Worm (Caenorhabditis elegans) whole organism, young adult: ENCODE data around the gene Y58A7A.2.

ENCODE experiments used
- B0019.2 ChIP-seq: fragments of 200-800 bp; sonication (Bioruptor generic); conservative IDR thresholded peaks from 2 replicates; pipeline ENCODE4 v1.3.6; 2022; ENCODE audit warnings: missing genetic modification reagents, missing genetic modification characterization, missing compliant biosample characterization
- B0336.3 ChIP-seq: fragments of 200-800 bp; sonication (Bioruptor generic); IDR thresholded peaks from 2 replicates; pipeline ENCODE4 v1.3.6; 2022; ENCODE audit warnings: missing genetic modification characterization, missing compliant biosample characterization
- F33H1.4 ChIP-seq: fragments of 200-800 bp; sonication (Bioruptor generic); IDR thresholded peaks from 2 replicates; pipeline ENCODE4 v1.3.6; 2022; ENCODE audit warnings: missing genetic modification reagents, missing genetic modification characterization, missing compliant biosample characterization
- F37B4.10 ChIP-seq: fragments of 200-800 bp; sonication (Bioruptor generic); IDR thresholded peaks from 2 replicates; pipeline ENCODE4 v1.3.6; 2022; ENCODE audit warnings: missing genetic modification characterization, missing compliant biosample characterization
- K11D2.4 ChIP-seq: fragments of 200-800 bp; sonication (Bioruptor generic); IDR thresholded peaks from 2 replicates; pipeline ENCODE4 v1.3.6; 2022; ENCODE audit warnings: missing genetic modification reagents, missing genetic modification characterization, missing compliant biosample characterization
- T26A5.8 ChIP-seq: sonication (generic microtip); optimal IDR thresholded peaks from 2 replicates; lab custom pipeline; 2016; ENCODE audit warnings: missing genetic modification characterization, missing compliant biosample characterization
- Y53G8AR.9 ChIP-seq: fragments of 200-800 bp; sonication (Bioruptor generic); conservative IDR thresholded peaks from 2 replicates; pipeline ENCODE4 v1.3.6; 2022; ENCODE audit warnings: missing genetic modification reagents, missing genetic modification characterization, missing compliant biosample characterization
- Y67H2A.10 ChIP-seq: fragments of 200-800 bp; sonication (Bioruptor generic); conservative IDR thresholded peaks from 2 replicates; pipeline ENCODE4 v1.3.6; 2022; ENCODE audit warnings: missing genetic modification reagents, missing genetic modification characterization, missing compliant biosample characterization
- aptf-2 ChIP-seq: fragments of 200-800 bp; sonication (Bioruptor generic); conservative IDR thresholded peaks from 2 replicates; pipeline ENCODE4 v1.3.6; 2022; ENCODE audit warnings: missing genetic modification reagents, missing genetic modification characterization, missing compliant biosample characterization
- attf-3 ChIP-seq: fragments of 200-800 bp; sonication (Bioruptor generic); conservative IDR thresholded peaks from 2 replicates; pipeline ENCODE4 v1.3.6; 2022; ENCODE audit warnings: missing genetic modification reagents, missing genetic modification characterization, missing compliant biosample characterization
- ccch-3 ChIP-seq: fragments of 200-800 bp; sonication (Bioruptor generic); optimal IDR thresholded peaks from 2 replicates; lab custom pipeline; 2018; ENCODE audit warnings: mild to moderate bottlenecking, missing genetic modification characterization, missing compliant biosample characterization
- cebp-2 ChIP-seq: fragments of 200-800 bp; sonication (Bioruptor generic); IDR thresholded peaks from 2 replicates; pipeline ENCODE4 v1.3.6; 2022; ENCODE audit warnings: missing genetic modification characterization, missing compliant biosample characterization
- ceh-58 ChIP-seq: fragments of 200-800 bp; sonication (Bioruptor generic); IDR thresholded peaks from 2 replicates; pipeline ENCODE4 v1.3.6; 2022; ENCODE audit warnings: missing genetic modification characterization, missing compliant biosample characterization
- die-1 ChIP-seq: sonication (generic microtip); optimal IDR thresholded peaks from 2 replicates; lab custom pipeline; 2016; ENCODE audit warnings: missing genotype, mild to moderate bottlenecking, missing genetic modification characterization, missing compliant biosample characterization
- dpl-1 ChIP-seq: fragments of 150-350 bp; optimal IDR thresholded peaks from 2 replicates; lab custom pipeline; 2014; ENCODE audit warnings: missing biosample characterization, missing genetic modification reagents, missing genetic modification characterization
- egl-18 ChIP-seq: fragments of 200-800 bp; sonication (Bioruptor generic); IDR thresholded peaks from 2 replicates; pipeline ENCODE4 v1.3.6; 2022; ENCODE audit warnings: missing genetic modification reagents, missing genetic modification characterization, missing compliant biosample characterization
- egrh-3 ChIP-seq: fragments of 200-800 bp; sonication (Bioruptor generic); IDR thresholded peaks from 2 replicates; pipeline ENCODE4 v1.3.6; 2022; ENCODE audit warnings: missing genetic modification reagents, missing genetic modification characterization, missing compliant biosample characterization
- ekl-4 ChIP-seq: fragments of 200-800 bp; sonication (Bioruptor generic); IDR thresholded peaks from 2 replicates; pipeline ENCODE4 v1.3.6; 2022; ENCODE audit warnings: missing genetic modification reagents, missing genetic modification characterization, missing compliant biosample characterization
- fkh-3 ChIP-seq: sonication (generic microtip); optimal IDR thresholded peaks from 2 replicates; lab custom pipeline; 2016; ENCODE audit warnings: mild to moderate bottlenecking, missing genetic modification characterization, missing compliant biosample characterization
- him-1 ChIP-seq: sonication (generic microtip); optimal IDR thresholded peaks from 2 replicates; lab custom pipeline; 2016; ENCODE audit warnings: missing genotype, missing genetic modification reagents, missing genetic modification characterization, missing compliant biosample characterization
- hlh-12 ChIP-seq: sonication (generic microtip); optimal IDR thresholded peaks from 2 replicates; lab custom pipeline; 2016; ENCODE audit warnings: missing genetic modification characterization, missing compliant biosample characterization
- hmg-1.2 ChIP-seq: fragments of 200-800 bp; sonication (Bioruptor generic); IDR thresholded peaks from 2 replicates; pipeline ENCODE4 v1.3.6; 2022; ENCODE audit warnings: missing genetic modification reagents, missing genetic modification characterization, missing compliant biosample characterization
- hsf-1 ChIP-seq: fragments of 200-800 bp; sonication (Bioruptor generic); IDR thresholded peaks from 2 replicates; pipeline ENCODE4 v1.3.6; 2022; ENCODE audit warnings: missing genetic modification reagents, missing genetic modification characterization, missing compliant biosample characterization
- lin-26 ChIP-seq: fragments of 200-800 bp; sonication (Bioruptor generic); IDR thresholded peaks from 2 replicates; pipeline ENCODE4 v1.3.6; 2022; ENCODE audit warnings: missing genetic modification reagents, missing genetic modification characterization, missing compliant biosample characterization
- lin-35 ChIP-seq, 3 experiments: fragments of 150-350 bp in 2 of 3; sonication (generic microtip) in 1 of 3; optimal IDR thresholded peaks; 2 replicates each; lab custom pipeline; 2014 to 2018; ENCODE audit warnings: missing biosample characterization in 3 of 3, missing genetic modification characterization in 3 of 3, missing genetic modification reagents in 3 of 3
- lin-40 ChIP-seq: sonication (generic microtip); optimal IDR thresholded peaks from 2 replicates; lab custom pipeline; 2016; ENCODE audit warnings: missing genetic modification characterization, mild to moderate bottlenecking, missing compliant biosample characterization, missing genotype, missing genetic modification reagents
- lir-1 ChIP-seq: fragments of 200-800 bp; sonication (Bioruptor generic); conservative IDR thresholded peaks from 2 replicates; pipeline ENCODE4 v1.3.6; 2022; ENCODE audit warnings: missing genetic modification reagents, missing genetic modification characterization, missing compliant biosample characterization
- madf-3 ChIP-seq: fragments of 200-800 bp; sonication (Bioruptor generic); IDR thresholded peaks from 2 replicates; pipeline ENCODE4 v1.3.6; 2022; ENCODE audit warnings: missing genetic modification reagents, missing genetic modification characterization, missing compliant biosample characterization
- madf-8 ChIP-seq: fragments of 200-800 bp; sonication (Bioruptor generic); conservative IDR thresholded peaks from 2 replicates; pipeline ENCODE4 v1.3.6; 2022; ENCODE audit warnings: missing genetic modification reagents, missing genetic modification characterization, missing compliant biosample characterization
- nfyb-1 ChIP-seq: fragments of 200-800 bp; sonication (Bioruptor generic); IDR thresholded peaks from 2 replicates; pipeline ENCODE4 v1.3.6; 2022; ENCODE audit warnings: missing genetic modification reagents, missing genetic modification characterization, missing compliant biosample characterization
- nhr-179 ChIP-seq: sonication (generic microtip); optimal IDR thresholded peaks from 2 replicates; lab custom pipeline; 2016; ENCODE audit warnings: mild to moderate bottlenecking, missing genetic modification characterization, missing compliant biosample characterization
- nhr-80 ChIP-seq: sonication (generic microtip); optimal IDR thresholded peaks from 2 replicates; lab custom pipeline; 2016; ENCODE audit warnings: missing genetic modification characterization, missing compliant biosample characterization
- pha-4 ChIP-seq: fragments of 150-350 bp; sonication (generic microtip); optimal IDR thresholded peaks from 2 replicates; lab custom pipeline; 2014; ENCODE audit warnings: missing biosample characterization, missing genetic modification reagents, missing genetic modification characterization
- sdz-38 ChIP-seq: sonication (generic microtip); optimal IDR thresholded peaks from 2 replicates; lab custom pipeline; 2016; ENCODE audit warnings: missing genotype, missing genetic modification characterization, missing compliant biosample characterization
- snpc-1.1 ChIP-seq: sonication (generic microtip); optimal IDR thresholded peaks from 2 replicates; lab custom pipeline; 2017; ENCODE audit warnings: missing genetic modification characterization, mild to moderate bottlenecking, missing compliant biosample characterization, antibody characterized with exemption, moderate library complexity, missing genotype, missing genetic modification reagents; ENCODE audit not compliant: insufficient read depth
- snpc-1.3 ChIP-seq: sonication (generic microtip); optimal IDR thresholded peaks from 2 replicates; lab custom pipeline; 2017; ENCODE audit warnings: missing genetic modification characterization, mild to moderate bottlenecking, missing compliant biosample characterization, antibody characterized with exemption, moderate library complexity, missing genotype, missing genetic modification reagents; ENCODE audit not compliant: insufficient read depth
- snpc-3.4 ChIP-seq: sonication (generic microtip); optimal IDR thresholded peaks from 2 replicates; lab custom pipeline; 2017; ENCODE audit warnings: missing genetic modification characterization, mild to moderate bottlenecking, missing compliant biosample characterization, antibody characterized with exemption, moderate library complexity, missing genotype, missing genetic modification reagents
- unc-130 ChIP-seq: sonication (generic microtip); optimal IDR thresholded peaks from 2 replicates; lab custom pipeline; 2016; ENCODE audit warnings: missing genetic modification reagents, missing genetic modification characterization, missing compliant biosample characterization
- xnd-1 ChIP-seq: sonication (generic microtip); optimal IDR thresholded peaks from 2 replicates; lab custom pipeline; 2016; ENCODE audit warnings: missing genotype, missing genetic modification reagents, missing genetic modification characterization, missing compliant biosample characterization
- zfh-2 ChIP-seq: fragments of 200-800 bp; sonication (Bioruptor generic); conservative IDR thresholded peaks from 2 replicates; pipeline ENCODE4 v1.3.6; 2022; ENCODE audit warnings: missing genetic modification reagents, missing genetic modification characterization, missing compliant biosample characterization
- ztf-22 ChIP-seq: fragments of 200-800 bp; sonication (Bioruptor generic); optimal IDR thresholded peaks from 2 replicates; lab custom pipeline; 2018; ENCODE audit warnings: mild to moderate bottlenecking, missing genetic modification characterization, moderate library complexity, missing compliant biosample characterization
- ztf-25 ChIP-seq: fragments of 200-800 bp; sonication (Bioruptor generic); IDR thresholded peaks from 2 replicates; pipeline ENCODE4 v1.3.6; 2022; ENCODE audit warnings: missing genetic modification reagents, missing genetic modification characterization, missing compliant biosample characterization

The Y58A7A.2 gene

ce11 chrV:5104934-5105333, 33.0 kb upstream of the Y58A7A.2 start, which contains the start of gene srab-2:
Gene srab-2 (minus strand): TSS chrV:5105034.
- TF ChIP-seq die-1 (no peak), unc-130 (GFP tag; lab: Kevin White, UChicago) (no peak), madf-8 (GFP tag; lab: Robert Waterston, UW) (no peak), egrh-3 (no peak), aptf-2 (no peak), snpc-3.4 (tag; lab: Kevin White, UChicago) (no peak), him-1 (tag; lab: Kevin White, UChicago) (no peak), F33H1.4 (GFP tag; lab: Robert Waterston, UW) (no peak), xnd-1 (no peak), nhr-80 (tag; lab: Kevin White, UChicago) (no peak), attf-3 (no peak), lin-40 (tag; lab: Kevin White, UChicago) (no peak), cebp-2 (GFP tag; lab: Robert Waterston, UW) (no peak), Y53G8AR.9 (GFP tag; lab: Robert Waterston, UW) (no peak), ekl-4 (GFP tag; lab: Robert Waterston, UW) (no peak), lin-26 (GFP tag; lab: Robert Waterston, UW) (no peak), ceh-58 (GFP tag; lab: Robert Waterston, UW) (no peak), pha-4 (tag; lab: Kevin White, UChicago) (no peak), T26A5.8 (tag; lab: Kevin White, UChicago) (no peak), hsf-1 (GFP tag; lab: Robert Waterston, UW) (no peak)

DNA sequence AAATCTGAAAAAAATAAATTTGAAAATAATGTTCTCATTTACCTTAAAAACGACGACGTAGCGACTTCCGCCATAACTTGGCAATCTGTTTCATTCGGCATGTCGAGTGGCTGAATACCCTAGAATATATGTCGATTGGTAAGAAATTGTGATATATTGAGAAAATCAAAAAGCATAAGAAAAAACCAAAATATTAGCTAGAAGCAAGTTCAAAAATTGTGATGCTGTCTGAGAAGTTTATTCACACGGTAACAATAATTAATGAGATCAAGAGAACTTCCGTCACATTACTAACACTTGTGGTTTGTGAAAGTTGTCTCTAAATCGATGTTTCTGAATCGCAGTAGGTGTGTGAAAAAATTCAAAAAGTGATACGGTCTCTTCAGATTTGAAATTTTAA, 30.0 kb upstream of the Y58A7A.2 start, which contains the start of gene srab-1:
TSS of gene srab-1 (minus strand) at position 101 of the 400 bp plus-strand sequence.
- TF ChIP-seq ztf-25 (GFP tag; lab: Robert Waterston, UW): no peak

ce11 chrV:5098925-5099324, 26.9 kb upstream of the Y58A7A.2 start, which contains the start of gene unc-46:
Gene unc-46 (minus strand): TSS chrV:5099025.
- no peak for TF ChIP-seq snpc-1.3 (tag; lab: Kevin White, UChicago)
- no peak for TF ChIP-seq lir-1
- no peak for TF ChIP-seq K11D2.4 (GFP tag; lab: Robert Waterston, UW)
- no peak for TF ChIP-seq B0019.2
- TF ChIP-seq, all 124 proteins: peak for 0

ce11 chrV:5097035-5097434, 25.1 kb upstream of the Y58A7A.2 start, which contains the start of gene C04F5.2:
Gene C04F5.2 (minus strand): TSS chrV:5097135.
- TF ChIP-seq nhr-179 (tag; lab: Kevin White, UChicago) (no peak), ztf-22 (GFP tag; lab: Kevin White, UChicago) (no peak), snpc-1.1 (no peak), him-1 (tag; lab: Kevin White, UChicago) (no peak), hmg-1.2 (GFP tag; lab: Robert Waterston, UW) (no peak), madf-3 (GFP tag; lab: Robert Waterston, UW) (no peak), dpl-1 (GFP tag; lab: Kevin White, UChicago) (no peak), Y67H2A.10 (no peak), B0336.3 (GFP tag; lab: Robert Waterston, UW) (no peak), nfyb-1 (GFP tag; lab: Robert Waterston, UW) (no peak), egl-18 (no peak), F37B4.10 (no peak), zfh-2 (GFP tag; lab: Robert Waterston, UW) (no peak), unc-130 (GFP tag; lab: Kevin White, UChicago) (no peak), ccch-3 (GFP tag; lab: Kevin White, UChicago) (no peak), lin-35 (GFP tag; optimal IDR thresholded peaks at IDR 0.05; lab: Kevin White, UChicago) (no peak), hlh-12 (no peak), sdz-38 (tag; lab: Kevin White, UChicago) (no peak), fkh-3 (tag; lab: Kevin White, UChicago) (no peak)
